Fruit fly (Drosophila melanogaster) whole organism, embryonic: ENCODE results near the gene nAChRalpha3.

Experiments used
- Atf-2 ChIP-seq: fragments of 200-800 bp; sonication (Bioruptor generic); optimal IDR thresholded peaks from 2 replicates; lab custom pipeline; 2016; ENCODE audit warnings: missing biosample characterization, missing genetic modification characterization
- Blimp-1 ChIP-seq: fragments of 200-800 bp; sonication (Bioruptor generic); optimal IDR thresholded peaks from 3 replicates; lab custom pipeline; 2018; ENCODE audit warnings: missing biosample characterization, missing genetic modification characterization, mild to moderate bottlenecking, moderate library complexity, missing genetic modification reagents
- CG10209 ChIP-seq: fragments of 200-800 bp; sonication (Bioruptor generic); optimal IDR thresholded peaks from 3 replicates; lab custom pipeline; 2017; ENCODE audit warnings: missing biosample characterization, mild to moderate bottlenecking, missing genetic modification characterization, missing genetic modification reagents
- CG10321 ChIP-seq: fragments of 200-800 bp; sonication (Bioruptor generic); IDR thresholded peaks from 2 replicates; pipeline ENCODE4 v1.3.6; 2022; ENCODE audit warnings: missing biosample characterization, missing genetic modification characterization
- CG10366 ChIP-seq: fragments of 200-800 bp; sonication (Bioruptor generic); IDR thresholded peaks from 2 replicates; pipeline ENCODE4 v1.3.6; 2022; ENCODE audit warnings: missing biosample characterization, missing genetic modification characterization
- CG11504 ChIP-seq: fragments of 200-800 bp; sonication (Bioruptor generic); optimal IDR thresholded peaks from 3 replicates; lab custom pipeline; 2019; ENCODE audit warnings: missing biosample characterization, mild to moderate bottlenecking, missing genetic modification characterization, moderate library complexity
- CG11695 ChIP-seq: fragments of 200-800 bp; sonication (Bioruptor generic); IDR thresholded peaks from 3 replicates; pipeline ENCODE4 v1.3.6; 2022; ENCODE audit warnings: missing biosample characterization, missing genetic modification characterization
- CG13424 ChIP-seq: fragments of 200-800 bp; sonication (Bioruptor generic); optimal IDR thresholded peaks from 2 replicates; lab custom pipeline; 2019; ENCODE audit warnings: missing biosample characterization, mild to moderate bottlenecking, missing genetic modification characterization, moderate library complexity
- CG14014 ChIP-seq: fragments of 200-800 bp; sonication (Bioruptor generic); IDR thresholded peaks from 2 replicates; pipeline ENCODE4 v1.3.6; 2022; ENCODE audit warnings: missing biosample characterization, missing genetic modification characterization
- CG14710 ChIP-seq: fragments of 200-800 bp; sonication (Bioruptor generic); optimal IDR thresholded peaks from 3 replicates; lab custom pipeline; 2019; ENCODE audit warnings: missing biosample characterization, mild to moderate bottlenecking, missing genetic modification characterization, moderate library complexity
- CG15269 ChIP-seq: fragments of 200-800 bp; sonication (Bioruptor generic); optimal IDR thresholded peaks from 2 replicates; lab custom pipeline; 2018; ENCODE audit warnings: missing biosample characterization, mild to moderate bottlenecking, missing genetic modification characterization, moderate library complexity
- CG17568 ChIP-seq: fragments of 200-800 bp; sonication (Bioruptor generic); optimal IDR thresholded peaks from 2 replicates; lab custom pipeline; 2018; ENCODE audit warnings: missing biosample characterization, mild to moderate bottlenecking, missing genetic modification characterization, moderate library complexity
- CG17612 ChIP-seq: fragments of 200-800 bp; sonication (Bioruptor generic); IDR thresholded peaks from 2 replicates; pipeline ENCODE4 v1.3.6; 2022; ENCODE audit warnings: missing biosample characterization, missing genetic modification characterization
- CG18619 ChIP-seq: fragments of 200-800 bp; sonication (Bioruptor generic); optimal IDR thresholded peaks from 3 replicates; lab custom pipeline; 2017; ENCODE audit warnings: missing biosample characterization, mild to moderate bottlenecking, missing genetic modification characterization
- CG2129 ChIP-seq: fragments of 200-800 bp; sonication (Bioruptor generic); IDR thresholded peaks from 2 replicates; pipeline ENCODE4 v1.3.6; 2022; ENCODE audit warnings: missing biosample characterization, missing genetic modification characterization; ENCODE audit not compliant: partially characterized antibody
- CG2889 ChIP-seq: fragments of 200-800 bp; sonication (Bioruptor generic); IDR thresholded peaks from 3 replicates; pipeline ENCODE4 v1.3.6; 2022; ENCODE audit warnings: missing biosample characterization, missing genetic modification characterization
- CG3847 ChIP-seq: fragments of 200-800 bp; sonication (Bioruptor generic); IDR thresholded peaks from 2 replicates; pipeline ENCODE4 v1.3.6; 2022; ENCODE audit warnings: missing biosample characterization, missing genetic modification characterization
- CG7372 ChIP-seq: fragments of 200-800 bp; sonication (Bioruptor generic); IDR thresholded peaks from 2 replicates; pipeline ENCODE4 v1.3.6; 2022; ENCODE audit warnings: missing biosample characterization, missing genetic modification characterization
- CG8290 ChIP-seq, 3 experiments: fragments of 200-800 bp; sonication (Bioruptor generic); optimal IDR thresholded peaks; 2 replicates each; lab custom pipeline; 2016 to 2019; ENCODE audit warnings: missing biosample characterization in 3 of 3, missing genetic modification characterization in 3 of 3, mild to moderate bottlenecking in 2 of 3, moderate library complexity in 1 of 3
- CG9437 ChIP-seq: fragments of 200-800 bp; sonication (Bioruptor generic); optimal IDR thresholded peaks from 2 replicates; lab custom pipeline; 2018; ENCODE audit warnings: missing biosample characterization, mild to moderate bottlenecking, missing genetic modification characterization
- CoRest ChIP-seq: fragments of 200-800 bp; sonication (Bioruptor generic); optimal IDR thresholded peaks from 3 replicates; lab custom pipeline; 2018; ENCODE audit warnings: missing biosample characterization, mild to moderate bottlenecking, missing genetic modification characterization, moderate library complexity
- D19B ChIP-seq: fragments of 200-800 bp; sonication (Bioruptor generic); optimal IDR thresholded peaks from 2 replicates; lab custom pipeline; 2017; ENCODE audit warnings: missing biosample characterization, mild to moderate bottlenecking, missing genetic modification characterization
- Dref ChIP-seq: fragments of 200-800 bp; sonication (Bioruptor generic); IDR thresholded peaks from 2 replicates; pipeline ENCODE4 v1.3.6; 2022; ENCODE audit warnings: missing biosample characterization, missing genetic modification characterization
- E2f2 ChIP-seq: fragments of 200-800 bp; sonication (Bioruptor generic); IDR thresholded peaks from 2 replicates; pipeline ENCODE4 v1.3.6; 2022; ENCODE audit warnings: missing biosample characterization, missing genetic modification characterization
- Fer3 ChIP-seq: fragments of 200-800 bp; sonication (Bioruptor generic); optimal IDR thresholded peaks from 2 replicates; lab custom pipeline; 2018; ENCODE audit warnings: missing biosample characterization, mild to moderate bottlenecking, missing genetic modification characterization, moderate library complexity
- H15 ChIP-seq: fragments of 200-800 bp; sonication (Bioruptor generic); IDR thresholded peaks from 3 replicates; pipeline ENCODE4 v1.3.6; 2022; ENCODE audit warnings: missing biosample characterization, missing genetic modification characterization
- Jarid2 ChIP-seq: fragments of 200-800 bp; sonication (Bioruptor generic); optimal IDR thresholded peaks from 3 replicates; lab custom pipeline; 2017; ENCODE audit warnings: mild to moderate bottlenecking, missing biosample characterization, missing genetic modification reagents, missing genetic modification characterization
- Mad ChIP-seq: fragments of 200-800 bp; sonication (Bioruptor generic); optimal IDR thresholded peaks from 2 replicates; lab custom pipeline; 2016; ENCODE audit warnings: missing biosample characterization, missing genetic modification characterization
- NC2β ChIP-seq: fragments of 200-800 bp; sonication (Bioruptor generic); optimal IDR thresholded peaks from 2 replicates; lab custom pipeline; 2016; ENCODE audit warnings: missing biosample characterization, missing genetic modification characterization
- Xbp1 ChIP-seq: fragments of 200-800 bp; sonication (Bioruptor generic); optimal IDR thresholded peaks from 3 replicates; lab custom pipeline; 2016; ENCODE audit warnings: missing biosample characterization, mild to moderate bottlenecking, missing genetic modification characterization
- bcd ChIP-seq: fragments of 200-800 bp; sonication (Bioruptor generic); optimal IDR thresholded peaks from 2 replicates; lab custom pipeline; 2017; ENCODE audit warnings: missing biosample characterization, mild to moderate bottlenecking, missing genetic modification characterization
- cg ChIP-seq: fragments of 200-800 bp; sonication (Bioruptor generic); optimal IDR thresholded peaks from 3 replicates; lab custom pipeline; 2019; ENCODE audit warnings: missing biosample characterization, mild to moderate bottlenecking, missing genetic modification characterization, moderate library complexity
- crc ChIP-seq: fragments of 200-800 bp; sonication (Bioruptor generic); optimal IDR thresholded peaks from 2 replicates; lab custom pipeline; 2016; ENCODE audit warnings: missing biosample characterization, missing genetic modification characterization
- cwo ChIP-seq: fragments of 200-800 bp; sonication (Bioruptor generic); optimal IDR thresholded peaks from 3 replicates; lab custom pipeline; 2017; ENCODE audit warnings: missing biosample characterization, missing genetic modification characterization, mild to moderate bottlenecking, moderate library complexity, missing genetic modification reagents
- da ChIP-seq: fragments of 200-800 bp; sonication (Bioruptor generic); optimal IDR thresholded peaks from 2 replicates; lab custom pipeline; 2016; ENCODE audit warnings: missing biosample characterization, missing genetic modification characterization
- dmrt99B ChIP-seq: fragments of 200-800 bp; sonication (Bioruptor generic); optimal IDR thresholded peaks from 2 replicates; lab custom pipeline; 2018; ENCODE audit warnings: missing biosample characterization, mild to moderate bottlenecking, missing genetic modification characterization, moderate library complexity
- esg ChIP-seq: fragments of 200-800 bp; sonication (Bioruptor generic); conservative IDR thresholded peaks from 2 replicates; pipeline ENCODE4 v1.3.6; 2022; ENCODE audit warnings: missing biosample characterization, missing genetic modification characterization
- ewg ChIP-seq: fragments of 200-800 bp; sonication (Bioruptor generic); optimal IDR thresholded peaks from 3 replicates; lab custom pipeline; 2017; ENCODE audit warnings: mild to moderate bottlenecking, missing biosample characterization, missing genetic modification reagents, missing genetic modification characterization
- fru ChIP-seq: fragments of >200 bp; optimal IDR thresholded peaks from 2 replicates; lab custom pipeline; 2017
- hb ChIP-seq: fragments of 200-800 bp; sonication (Bioruptor generic); IDR thresholded peaks from 3 replicates; pipeline ENCODE4 v1.3.6; 2022; ENCODE audit warnings: missing biosample characterization, missing genetic modification characterization; ENCODE audit not compliant: partially characterized antibody
- lilli ChIP-seq: fragments of 200-800 bp; sonication (Bioruptor generic); optimal IDR thresholded peaks from 3 replicates; lab custom pipeline; 2016; ENCODE audit warnings: missing biosample characterization, missing genetic modification characterization
- maf-S ChIP-seq: fragments of 200-800 bp; sonication (Bioruptor generic); optimal IDR thresholded peaks from 2 replicates; lab custom pipeline; 2016; ENCODE audit warnings: missing biosample characterization, missing genetic modification characterization
- nerfin-1 ChIP-seq: fragments of 200-800 bp; sonication (Bioruptor generic); optimal IDR thresholded peaks from 3 replicates; lab custom pipeline; 2019; ENCODE audit warnings: missing biosample characterization, mild to moderate bottlenecking, missing genetic modification characterization, moderate library complexity
- phol ChIP-seq: fragments of 200-800 bp; sonication (Bioruptor generic); optimal IDR thresholded peaks from 3 replicates; lab custom pipeline; 2018; ENCODE audit warnings: missing biosample characterization, mild to moderate bottlenecking, missing genetic modification characterization, moderate library complexity
- prd ChIP-seq, 3 experiments: fragments of >200 bp in 2 of 3; fragments of 200-800 bp in 1 of 3; sonication (Bioruptor generic) in 1 of 3; optimal IDR thresholded peaks in 2 of 3; IDR thresholded peaks in 1 of 3; 2 replicates in 2 of 3; 3 replicates in 1 of 3; pipeline versions ENCODE4 v1.3.6 to Lab custom; 2017 to 2022; ENCODE audit warnings: missing biosample characterization in 1 of 3, missing genetic modification characterization in 1 of 3
- row ChIP-seq: fragments of 200-800 bp; sonication (Bioruptor generic); IDR thresholded peaks from 3 replicates; pipeline ENCODE4 v1.3.6; 2022; ENCODE audit warnings: missing biosample characterization, missing genetic modification characterization
- scrt ChIP-seq: fragments of 200-800 bp; sonication (Bioruptor generic); optimal IDR thresholded peaks from 2 replicates; lab custom pipeline; 2018; ENCODE audit warnings: missing biosample characterization, mild to moderate bottlenecking, missing genetic modification characterization, moderate library complexity
- sima ChIP-seq: fragments of 200-800 bp; sonication (Bioruptor generic); optimal IDR thresholded peaks from 2 replicates; lab custom pipeline; 2016; ENCODE audit warnings: missing biosample characterization, missing genetic modification characterization
- tgo ChIP-seq: fragments of 200-800 bp; sonication (Bioruptor generic); IDR thresholded peaks from 3 replicates; pipeline ENCODE4 v1.3.6; 2022; ENCODE audit warnings: missing biosample characterization, missing genetic modification characterization
- ttk ChIP-seq: fragments of 200-800 bp; sonication (Bioruptor generic); IDR thresholded peaks from 2 replicates; pipeline ENCODE4 v2.1.2; 2022; ENCODE audit warnings: missing biosample characterization, missing genetic modification characterization
- zfh1 ChIP-seq: fragments of 200-800 bp; sonication (Bioruptor generic); IDR thresholded peaks from 3 replicates; pipeline ENCODE4 v1.3.6; 2022; ENCODE audit warnings: missing biosample characterization, missing genetic modification characterization

nAChRalpha3 gene

DNA sequence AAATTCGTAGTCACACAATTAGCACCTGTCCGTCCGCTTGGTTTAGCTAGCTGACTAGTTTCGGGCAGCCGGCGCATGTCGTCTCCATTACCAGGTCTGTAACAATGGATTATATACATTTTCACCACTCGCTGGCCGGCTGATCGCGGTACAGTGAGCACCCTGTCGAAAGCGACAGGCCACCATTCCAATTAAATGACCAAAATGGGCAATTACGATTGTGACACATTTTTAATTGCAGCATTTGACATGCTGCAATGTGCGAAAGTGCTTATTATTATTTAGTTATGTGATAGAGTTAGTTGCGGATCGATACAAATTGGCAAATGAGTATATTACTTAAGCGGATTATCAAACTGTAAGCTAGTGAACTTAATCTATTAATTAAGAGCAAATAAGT is 103.7 kb downstream of the nAChRalpha3 start (continued):
- TF ChIP-seq CG10209 (GFP tag; lab: Kevin White, UChicago) (no peak), CG11695 (no peak), Xbp1 (GFP tag; lab: Kevin White, UChicago) (peak; percentile 1), Fer3 (tag; lab: Kevin White, UChicago) (no peak), CG9437 (GFP tag; lab: Kevin White, UChicago) (peak; percentile 12), phol (tag; lab: Kevin White, UChicago) (no peak), cg (no peak), prd (optimal IDR thresholded peaks at IDR 0.05; lab: Kevin White, UChicago) (no peak), prd (GFP tag; IDR thresholded peaks at IDR 0.05; lab: Robert Waterston, UW) (peak; percentile 18; the same call in 1 of the 3 replicates), nerfin-1 (tag; lab: Kevin White, UChicago) (no peak), maf-S (GFP tag; lab: Kevin White, UChicago) (no peak), CG18619 (GFP tag; lab: Kevin White, UChicago) (no peak), ewg (GFP tag; lab: Kevin White, UChicago) (no peak), dmrt99B (tag; lab: Kevin White, UChicago) (peak; percentile 25), Jarid2 (GFP tag; lab: Kevin White, UChicago) (no peak), cwo (GFP tag; lab: Kevin White, UChicago) (no peak), CG3847 (peak; percentile 10; the same call in 1 of the 2 replicates), sima (GFP tag; lab: Kevin White, UChicago) (no peak), CG10366 (GFP tag; lab: Robert Waterston, UW) (no peak), CG2889 (GFP tag; lab: Robert Waterston, UW) (no peak), row (peak; percentile 54; the same call in 2 of the 3 replicates), CG14710 (no peak), CG17568 (no peak), scrt (no peak), Blimp-1 (no peak), ttk (GFP tag; lab: Robert Waterston, UW) (no peak), CG14014 (GFP tag; lab: Robert Waterston, UW) (no peak), E2f2 (GFP tag; lab: Robert Waterston, UW) (no peak), Dref (no peak), CG8290 (GFP tag; optimal IDR thresholded peaks at IDR 0.05; lab: Kevin White, UChicago) (no peak), CG8290 (tag; optimal IDR thresholded peaks at IDR 0.05; lab: Kevin White, UChicago) (no peak), esg (GFP tag; lab: Robert Waterston, UW) (no peak), bcd (GFP tag; lab: Kevin White, UChicago) (no peak), D19B (GFP tag; lab: Kevin White, UChicago) (no peak), CG10321 (no peak), fru (lab: Kevin White, UChicago) (no peak), lilli (GFP tag; lab: Kevin White, UChicago) (no peak), tgo (GFP tag; lab: Robert Waterston, UW) (no peak), NC2β (GFP tag; lab: Kevin White, UChicago) (no peak), Mad (GFP tag; lab: Kevin White, UChicago) (no peak), CG13424 (tag; lab: Kevin White, UChicago) (peak; percentile 16), H15 (no peak), CG15269 (tag; lab: Kevin White, UChicago) (peak; percentile 38), CG17612 (GFP tag; lab: Robert Waterston, UW) (no peak), Atf-2 (GFP tag; lab: Kevin White, UChicago) (no peak), CoRest (tag; lab: Kevin White, UChicago) (peak; percentile 29), CG7372 (no peak), zfh1 (GFP tag; lab: Robert Waterston, UW) (no peak), hb (GFP tag; lab: Robert Waterston, UW) (no peak), CG2129 (GFP tag; lab: Robert Waterston, UW) (no peak), crc (GFP tag; lab: Kevin White, UChicago) (no peak), da (GFP tag; lab: Kevin White, UChicago) (no peak), CG11504 (tag; lab: Kevin White, UChicago) (peak; percentile 43)
